Fruit fly (Drosophila melanogaster) whole organism, prepupa: ENCODE data around the gene CG31675.
A peak's percentile ranks its signal among the peaks of the same experiment; 100 is the strongest.

Experiments
- CG10669 ChIP-seq: fragments of 200-800 bp; sonication (Bioruptor generic); optimal IDR thresholded peaks from 3 replicates; lab custom pipeline; 2018; ENCODE audit warnings: missing biosample characterization, mild to moderate bottlenecking, missing genetic modification characterization, moderate library complexity
- CG15336 ChIP-seq: fragments of 200-800 bp; sonication (Bioruptor generic); IDR thresholded peaks from 2 replicates; pipeline ENCODE4 v1.3.6; 2022; ENCODE audit warnings: missing biosample characterization, missing genetic modification characterization
- CG1621 ChIP-seq: fragments of 200-800 bp; sonication (Bioruptor generic); optimal IDR thresholded peaks from 3 replicates; lab custom pipeline; 2018; ENCODE audit warnings: missing biosample characterization, mild to moderate bottlenecking, missing genetic modification characterization
- CG16779 ChIP-seq: fragments of 200-800 bp; sonication (Bioruptor generic); optimal IDR thresholded peaks from 3 replicates; lab custom pipeline; 2017; ENCODE audit warnings: missing biosample characterization, mild to moderate bottlenecking, missing genetic modification characterization
- CG31627 ChIP-seq: fragments of 200-800 bp; sonication (Bioruptor generic); optimal IDR thresholded peaks from 3 replicates; lab custom pipeline; 2016; ENCODE audit warnings: missing biosample characterization, missing genetic modification characterization
- CG32006 ChIP-seq: fragments of 200-800 bp; sonication (Bioruptor generic); optimal IDR thresholded peaks from 3 replicates; lab custom pipeline; 2017; ENCODE audit warnings: missing biosample characterization, mild to moderate bottlenecking, missing genetic modification characterization
- CG34406 ChIP-seq: fragments of 200-800 bp; sonication (Bioruptor generic); optimal IDR thresholded peaks from 3 replicates; lab custom pipeline; 2016; ENCODE audit warnings: missing biosample characterization, missing genetic modification characterization
- CG4318 ChIP-seq: fragments of 200-800 bp; sonication (Bioruptor generic); optimal IDR thresholded peaks from 3 replicates; lab custom pipeline; 2017; ENCODE audit warnings: missing biosample characterization, mild to moderate bottlenecking, missing genetic modification characterization
- CG6163 ChIP-seq: fragments of 200-800 bp; sonication (Bioruptor generic); IDR thresholded peaks from 3 replicates; pipeline ENCODE4 v1.3.6; 2022; ENCODE audit warnings: missing biosample characterization, missing genetic modification characterization
- CG6276 ChIP-seq: fragments of 200-800 bp; sonication (Bioruptor generic); optimal IDR thresholded peaks from 2 replicates; lab custom pipeline; 2017; ENCODE audit warnings: missing biosample characterization, mild to moderate bottlenecking, missing genetic modification characterization
- CG6808 ChIP-seq: fragments of 200-800 bp; sonication (Bioruptor generic); optimal IDR thresholded peaks from 3 replicates; lab custom pipeline; 2017; ENCODE audit warnings: missing biosample characterization, missing genetic modification characterization, mild to moderate bottlenecking, moderate library complexity, missing genetic modification reagents
- CG6854 ChIP-seq: fragments of 200-800 bp; sonication (Bioruptor generic); optimal IDR thresholded peaks from 2 replicates; lab custom pipeline; 2017; ENCODE audit warnings: missing biosample characterization, mild to moderate bottlenecking, missing genetic modification characterization
- CG7368 ChIP-seq: fragments of 200-800 bp; sonication (Bioruptor generic); optimal IDR thresholded peaks from 3 replicates; lab custom pipeline; 2016; ENCODE audit warnings: missing biosample characterization, missing genetic modification characterization
- CG8119 ChIP-seq: fragments of 200-800 bp; sonication (Bioruptor generic); IDR thresholded peaks from 3 replicates; pipeline ENCODE4 v1.3.6; 2022; ENCODE audit warnings: missing biosample characterization, missing genetic modification characterization
- CG8319 ChIP-seq: fragments of 200-800 bp; sonication (Bioruptor generic); optimal IDR thresholded peaks from 3 replicates; lab custom pipeline; 2016; ENCODE audit warnings: missing biosample characterization, missing genetic modification characterization
- CG9139 ChIP-seq: fragments of 200-800 bp; sonication (Bioruptor generic); optimal IDR thresholded peaks from 3 replicates; lab custom pipeline; 2017; ENCODE audit warnings: missing biosample characterization, mild to moderate bottlenecking, missing genetic modification characterization
- Eip78C ChIP-seq: fragments of 200-800 bp; sonication (Bioruptor generic); peaks from one replicate; lab custom pipeline; 2016; ENCODE audit warnings: missing biosample characterization, missing genetic modification characterization
- Eip93F ChIP-seq: fragments of 200-800 bp; sonication (Bioruptor generic); optimal IDR thresholded peaks from 2 replicates; lab custom pipeline; 2016; ENCODE audit warnings: missing biosample characterization, mild to moderate bottlenecking, missing genetic modification characterization
- Ets21C ChIP-seq: fragments of 200-800 bp; sonication (Bioruptor generic); optimal IDR thresholded peaks from 3 replicates; lab custom pipeline; 2016; ENCODE audit warnings: missing biosample characterization, missing genetic modification characterization
- Gug ChIP-seq: fragments of 200-800 bp; sonication (Bioruptor generic); IDR thresholded peaks from 2 replicates; pipeline ENCODE4 v1.3.6; 2022; ENCODE audit warnings: missing biosample characterization, missing genetic modification characterization
- Hr39 ChIP-seq: fragments of 200-800 bp; sonication (Bioruptor generic); optimal IDR thresholded peaks from 2 replicates; lab custom pipeline; 2016; ENCODE audit warnings: missing biosample characterization, missing genetic modification characterization
- Hr4 ChIP-seq: fragments of 200-800 bp; sonication (Bioruptor generic); optimal IDR thresholded peaks from 3 replicates; lab custom pipeline; 2016; ENCODE audit warnings: missing biosample characterization, missing genetic modification characterization
- Lpt ChIP-seq: fragments of 200-800 bp; sonication (Bioruptor generic); optimal IDR thresholded peaks from 3 replicates; lab custom pipeline; 2016; ENCODE audit warnings: missing biosample characterization, missing genetic modification characterization
- Met ChIP-seq: fragments of 200-800 bp; sonication (Bioruptor generic); optimal IDR thresholded peaks from 3 replicates; lab custom pipeline; 2016; ENCODE audit warnings: missing biosample characterization, missing genetic modification characterization
- OdsH ChIP-seq: fragments of 200-800 bp; sonication (Bioruptor generic); optimal IDR thresholded peaks from 3 replicates; lab custom pipeline; 2016; ENCODE audit warnings: missing biosample characterization, missing genetic modification characterization
- Sox14 ChIP-seq: fragments of 200-800 bp; sonication (Bioruptor generic); optimal IDR thresholded peaks from 3 replicates; lab custom pipeline; 2016; ENCODE audit warnings: missing biosample characterization, missing genetic modification characterization
- achi ChIP-seq: fragments of 200-800 bp; sonication (Bioruptor generic); optimal IDR thresholded peaks from 3 replicates; lab custom pipeline; 2016; ENCODE audit warnings: missing biosample characterization, missing genetic modification characterization
- acj6 ChIP-seq: fragments of 200-800 bp; sonication (Bioruptor generic); optimal IDR thresholded peaks from 3 replicates; lab custom pipeline; 2016; ENCODE audit warnings: missing biosample characterization, missing genetic modification characterization
- dac ChIP-seq: fragments of 200-800 bp; sonication (Bioruptor generic); optimal IDR thresholded peaks from 2 replicates; lab custom pipeline; 2017; ENCODE audit warnings: missing biosample characterization, mild to moderate bottlenecking, missing genetic modification characterization
- dsx ChIP-seq: fragments of 200-800 bp; optimal IDR thresholded peaks from 3 replicates; lab custom pipeline; 2019; ENCODE audit warnings: missing biosample characterization, mild to moderate bottlenecking, missing genetic modification characterization, moderate library complexity; ENCODE audit not compliant: poor library complexity, severe bottlenecking
- eg ChIP-seq: fragments of 200-800 bp; sonication (Bioruptor generic); IDR thresholded peaks from 3 replicates; pipeline ENCODE4 v1.3.6; 2022; ENCODE audit warnings: missing biosample characterization, missing genetic modification characterization
- esn ChIP-seq: fragments of 200-800 bp; sonication (Bioruptor generic); optimal IDR thresholded peaks from 2 replicates; lab custom pipeline; 2016; ENCODE audit warnings: missing biosample characterization, mild to moderate bottlenecking, missing genetic modification characterization, moderate library complexity
- fd85E ChIP-seq: fragments of 200-800 bp; sonication (Bioruptor generic); optimal IDR thresholded peaks from 3 replicates; lab custom pipeline; 2016; ENCODE audit warnings: missing biosample characterization, missing genetic modification characterization
- lz ChIP-seq: fragments of 200-800 bp; sonication (Bioruptor generic); optimal IDR thresholded peaks from 3 replicates; lab custom pipeline; 2016; ENCODE audit warnings: missing biosample characterization, missing genetic modification characterization
- net ChIP-seq: fragments of 200-800 bp; sonication (Bioruptor generic); optimal IDR thresholded peaks from 3 replicates; lab custom pipeline; 2016; ENCODE audit warnings: missing biosample characterization, missing genetic modification characterization
- pdm3 ChIP-seq: fragments of 200-800 bp; sonication (Bioruptor generic); optimal IDR thresholded peaks from 3 replicates; lab custom pipeline; 2016; ENCODE audit warnings: missing biosample characterization, missing genetic modification characterization
- salr ChIP-seq, 2 experiments: fragments of 200-800 bp; sonication (Bioruptor generic); optimal IDR thresholded peaks; 3 replicates each; lab custom pipeline; 2016 to 2018; ENCODE audit warnings: missing biosample characterization in 2 of 2, missing genetic modification characterization in 2 of 2, mild to moderate bottlenecking in 1 of 2

CG31675 gene

dm6 chr2L:20844381-20844780 lies 23.2 kb upstream of the CG31675 start:
- peak; percentile 51 for TF ChIP-seq CG6276 (GFP tag; lab: Kevin White, UChicago)
- TF ChIP-seq pdm3 (GFP tag; lab: Kevin White, UChicago) = peak; percentile 25
- TF ChIP-seq OdsH = peak; percentile 25
- peak; percentile 11 for TF ChIP-seq Lpt (GFP tag; lab: Kevin White, UChicago)
- peak; percentile 69 for TF ChIP-seq Hr4 (GFP tag; lab: Kevin White, UChicago)
- peak; percentile 4 for TF ChIP-seq net (GFP tag; lab: Kevin White, UChicago)
- TF ChIP-seq Hr39 (GFP tag; lab: Kevin White, UChicago) = no peak
- TF ChIP-seq Eip78C = peak; percentile 64
- no peak for TF ChIP-seq Met (GFP tag; lab: Kevin White, UChicago)
- peak; percentile 51; the same call in 2 of the 3 replicates for TF ChIP-seq CG8119 (GFP tag; lab: Robert Waterston, UW)
- TF ChIP-seq eg (GFP tag; lab: Robert Waterston, UW) = peak; percentile 64
- TF ChIP-seq CG32006 (GFP tag; lab: Kevin White, UChicago) = peak; percentile 72
- TF ChIP-seq CG16779 (tag; lab: Kevin White, UChicago) = no peak
- TF ChIP-seq achi (GFP tag; lab: Kevin White, UChicago) = peak; percentile 15
- TF ChIP-seq CG4318 = peak; percentile 28
- TF ChIP-seq CG15336 (GFP tag; lab: Robert Waterston, UW) = peak; percentile 59
- TF ChIP-seq salr (GFP tag; optimal IDR thresholded peaks at IDR 0.05; lab: Kevin White, UChicago) = peak in 1 of 2 experiments; percentile 57
- no peak for TF ChIP-seq CG10669 (GFP tag; lab: Kevin White, UChicago)
- TF ChIP-seq CG31627 = no peak

- TF ChIP-seq CG8319 (GFP tag; lab: Kevin White, UChicago) (no peak), Gug (GFP tag; lab: Robert Waterston, UW) (no peak), OdsH (no peak), Ets21C (GFP tag; lab: Kevin White, UChicago) (no peak), esn (GFP tag; lab: Kevin White, UChicago) (no peak), CG6163 (GFP tag; lab: Robert Waterston, UW) (no peak), CG16779 (tag; lab: Kevin White, UChicago) (no peak), lz (no peak), dac (no peak)
Measured at dm6 chr2L:20849000-20849399, 18.6 kb upstream of the CG31675 start, which contains the start of gene CG14402. TSS of gene CG14402 (plus strand) at chr2L:20849300.

dm6 chr2L:20851592-20851991 lies 16.0 kb upstream of the CG31675 start:
- TF ChIP-seq Eip78C (peak; percentile 14), pdm3 (GFP tag; lab: Kevin White, UChicago) (no peak), CG10669 (GFP tag; lab: Kevin White, UChicago) (no peak)
- TF ChIP-seq, all 60 proteins: peak for 1

dm6 chr2L:20852092-20852628 lies 15.4 kb upstream of the CG31675 start, which contains the start of gene twit:
TSS of gene twit (plus strand) at chr2L:20852578.
- TF ChIP-seq CG1621 (tag; lab: Kevin White, UChicago) (no peak), salr (GFP tag; optimal IDR thresholded peaks at IDR 0.05; lab: Kevin White, UChicago) (no peak), dsx (GFP tag; lab: Kevin White, UChicago) (no peak), CG16779 (tag; lab: Kevin White, UChicago) (no peak), fd85E (GFP tag; lab: Kevin White, UChicago) (no peak), CG6808 (GFP tag; lab: Kevin White, UChicago) (no peak), CG8119 (GFP tag; lab: Robert Waterston, UW) (no peak), Gug (GFP tag; lab: Robert Waterston, UW) (no peak), OdsH (no peak), CG6854 (no peak), acj6 (GFP tag; lab: Kevin White, UChicago) (no peak), CG7368 (GFP tag; lab: Kevin White, UChicago) (no peak), Eip93F (GFP tag; lab: Kevin White, UChicago) (no peak), Sox14 (GFP tag; lab: Kevin White, UChicago) (no peak), CG34406 (no peak), CG9139 (GFP tag; lab: Kevin White, UChicago) (no peak)
